Worm (Caenorhabditis elegans): Measurements from ENCODE around the gene unc-53.
A peak's percentile ranks its signal among the peaks of the same experiment; 100 is the strongest.

unc-53 gene

DNA sequence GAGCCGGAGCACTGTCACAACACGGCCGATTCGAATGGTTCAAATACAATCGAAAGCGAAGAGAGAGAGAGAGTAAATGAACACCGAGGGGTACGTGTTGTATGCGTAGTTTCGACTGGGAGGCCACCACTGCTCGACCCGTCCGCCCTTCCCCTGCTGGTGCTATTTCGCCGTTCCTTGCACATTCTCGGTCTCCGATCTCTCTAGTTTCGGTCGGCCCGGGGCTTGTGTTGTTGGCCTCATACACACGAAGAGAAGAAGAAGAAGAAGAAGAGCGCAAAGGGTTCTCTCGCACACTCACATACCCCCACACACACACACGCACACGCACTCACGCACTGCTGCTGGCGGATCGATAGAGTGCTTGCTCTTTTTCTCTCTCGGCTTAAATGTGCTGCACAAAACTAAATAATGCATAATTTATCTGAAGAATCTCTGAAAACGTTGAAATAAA lies 46.4 kb downstream of the unc-53 start (continued):
- TF ChIP-seq ceh-88 (GFP tag; IDR thresholded peaks at IDR 0.05) = no peak
- TF ChIP-seq swsn-7 (tag; optimal IDR thresholded peaks at IDR 0.05) = peak; percentile 67
- TF ChIP-seq rnt-1 (tag; optimal IDR thresholded peaks at IDR 0.05) = peak; percentile 56
- no peak for TF ChIP-seq Y116A8C.19 (tag; optimal IDR thresholded peaks at IDR 0.05; ENCODE audit: borderline replicate concordance)
- TF ChIP-seq fos-1 (tag; optimal IDR thresholded peaks at IDR 0.05) = no peak
- peak; percentile 52 for TF ChIP-seq nhr-85 (tag)
- TF ChIP-seq F16B12.6 (tag; optimal IDR thresholded peaks at IDR 0.05) = peak; percentile 36
- peak; percentile 78 for TF ChIP-seq nhr-71 (tag; optimal IDR thresholded peaks at IDR 0.05)
- no peak for TF ChIP-seq ama-1 (optimal IDR thresholded peaks at IDR 0.05)
- TF ChIP-seq xbp-1 (tag; optimal IDR thresholded peaks at IDR 0.05) = peak; percentile 49
- peak; percentile 56 for TF ChIP-seq dsc-1 (tag; optimal IDR thresholded peaks at IDR 0.05)
- peak; percentile 54 for TF ChIP-seq egl-13 (tag; optimal IDR thresholded peaks at IDR 0.05)
- TF ChIP-seq dpl-1 (GFP tag; optimal IDR thresholded peaks at IDR 0.05) = peak; percentile 32 to 43 (median 35)
- no peak for TF ChIP-seq fkh-4 (tag; optimal IDR thresholded peaks at IDR 0.05; ENCODE audit: borderline replicate concordance)
- peak; percentile 60 for TF ChIP-seq fkh-10 (GFP tag; optimal IDR thresholded peaks at IDR 0.05)
- peak; percentile 86 for TF ChIP-seq fkh-8 (tag; optimal IDR thresholded peaks at IDR 0.05)
- TF ChIP-seq irx-1 (tag; optimal IDR thresholded peaks at IDR 0.05) = peak; percentile 25
- TF ChIP-seq mdl-1 (tag; optimal IDR thresholded peaks at IDR 0.05) = peak in 1 of 2 experiments; percentile 28
- TF ChIP-seq ztf-4 (tag; optimal IDR thresholded peaks at IDR 0.05) = no peak
- no peak for TF ChIP-seq grh-1 (GFP tag; IDR thresholded peaks at IDR 0.05)
- no peak for TF ChIP-seq tlp-1 (tag; optimal IDR thresholded peaks at IDR 0.05)
- peak; percentile 75 for TF ChIP-seq unc-86 (tag; optimal IDR thresholded peaks at IDR 0.05)
- TF ChIP-seq lin-39 (tag; optimal IDR thresholded peaks at IDR 0.05) = no peak
- TF ChIP-seq alr-1 (tag; optimal IDR thresholded peaks at IDR 0.05; ENCODE audit: borderline replicate concordance) = no peak
- TF ChIP-seq unc-98 (GFP tag; IDR thresholded peaks at IDR 0.05) = no peak
- peak; percentile 43 for TF ChIP-seq lir-3 (tag; optimal IDR thresholded peaks at IDR 0.05; ENCODE audit: poor library complexity)
- peak; percentile 6 for TF ChIP-seq hpl-2 (GFP tag; optimal IDR thresholded peaks at IDR 0.05)
- TF ChIP-seq isw-1 (GFP tag; IDR thresholded peaks at IDR 0.05) = peak; percentile 30; the same call in 1 of the 2 replicates
- no peak for TF ChIP-seq sptf-1 (tag; optimal IDR thresholded peaks at IDR 0.05)
- peak; percentile 4 for TF ChIP-seq zip-4 (GFP tag; optimal IDR thresholded peaks at IDR 0.05)
- TF ChIP-seq lin-13 (GFP tag; optimal IDR thresholded peaks at IDR 0.05) = no peak
- peak; percentile 0 to 30 for TF ChIP-seq egl-27 (tag; optimal IDR thresholded peaks at IDR 0.05)
- TF ChIP-seq mep-1 (tag; optimal IDR thresholded peaks at IDR 0.05) = peak; percentile 61
- peak; percentile 76 for TF ChIP-seq jun-1 (tag; optimal IDR thresholded peaks at IDR 0.05)
- TF ChIP-seq nhr-11 (tag; optimal IDR thresholded peaks at IDR 0.05) = no peak
- peak; percentile 68 for TF ChIP-seq nhr-20 (tag; optimal IDR thresholded peaks at IDR 0.05)
- TF ChIP-seq pag-3 (tag; optimal IDR thresholded peaks at IDR 0.05; ENCODE audit: borderline replicate concordance, insufficient read depth) = peak; percentile 12
- peak; percentile 58 for TF ChIP-seq tbx-2 (tag; optimal IDR thresholded peaks at IDR 0.05)
- peak; percentile 83 for TF ChIP-seq snu-23 (GFP tag; optimal IDR thresholded peaks at IDR 0.05)
- no peak for TF ChIP-seq C34B4.2 (tag; optimal IDR thresholded peaks at IDR 0.05)
- no peak for TF ChIP-seq nhr-12 (tag; optimal IDR thresholded peaks at IDR 0.05)
- TF ChIP-seq sup-37 (GFP tag; optimal IDR thresholded peaks at IDR 0.05) = no peak
- TF ChIP-seq lin-14 (GFP tag; optimal IDR thresholded peaks at IDR 0.05) = peak; percentile 95
- TF ChIP-seq snpc-4 (tag; optimal IDR thresholded peaks at IDR 0.05) = peak; percentile 4
- peak; percentile 46 for TF ChIP-seq skn-1 (tag; optimal IDR thresholded peaks at IDR 0.05)
